Fruit fly (Drosophila melanogaster): Measurements from ENCODE around the gene RpS3.

RpS3 gene

dm6 chr3R:23334866-23335265, 23.7 kb upstream of the RpS3 start (continued):
- TF ChIP-seq CG4318 (GFP tag; optimal IDR thresholded peaks at IDR 0.05) (peak; percentile 16), Hr4 (GFP tag; optimal IDR thresholded peaks at IDR 0.05) (peak; percentile 77), CG1621 (tag; optimal IDR thresholded peaks at IDR 0.05) (peak; percentile 58), CG7368 (GFP tag; optimal IDR thresholded peaks at IDR 0.05) (peak; percentile 54), Met (GFP tag; optimal IDR thresholded peaks at IDR 0.05) (peak; percentile 70), acj6 (GFP tag; optimal IDR thresholded peaks at IDR 0.05) (peak; percentile 75), Eip75B (GFP tag; optimal IDR thresholded peaks at IDR 0.05) (peak; percentile 35), dac (GFP tag; optimal IDR thresholded peaks at IDR 0.05) (peak; percentile 18), CG6276 (GFP tag; optimal IDR thresholded peaks at IDR 0.05) (peak; percentile 25), CG6163 (GFP tag; IDR thresholded peaks at IDR 0.05) (peak; percentile 75), CG31627 (GFP tag; optimal IDR thresholded peaks at IDR 0.05) (peak; percentile 67), CG11762 (GFP tag; optimal IDR thresholded peaks at IDR 0.05; ENCODE audit: insufficient read depth) (peak; percentile 53), pdm3 (GFP tag; optimal IDR thresholded peaks at IDR 0.05) (peak; percentile 63), OdsH (GFP tag; optimal IDR thresholded peaks at IDR 0.05) (peak; percentile 78), Eip93F (GFP tag; optimal IDR thresholded peaks at IDR 0.05) (no peak), Gug (GFP tag; IDR thresholded peaks at IDR 0.05) (peak; percentile 54), svp (GFP tag) (peak; percentile 75), fd59A (GFP tag; optimal IDR thresholded peaks at IDR 0.05) (peak; percentile 69), CG8632 (GFP tag; optimal IDR thresholded peaks at IDR 0.05) (peak; percentile 66), fkh (GFP tag; optimal IDR thresholded peaks at IDR 0.05) (no peak), CG15336 (GFP tag; IDR thresholded peaks at IDR 0.05) (peak; percentile 46), CG3032 (tag; optimal IDR thresholded peaks at IDR 0.05) (peak; percentile 76), CG6808 (GFP tag; optimal IDR thresholded peaks at IDR 0.05) (peak; percentile 12), Sox102F (GFP tag; optimal IDR thresholded peaks at IDR 0.05) (peak; percentile 33), Eip78C (GFP tag) (peak; percentile 95), Blimp-1 (GFP tag; optimal IDR thresholded peaks at IDR 0.05) (no peak), net (GFP tag; optimal IDR thresholded peaks at IDR 0.05) (peak; percentile 35), Ets96B (tag; optimal IDR thresholded peaks at IDR 0.05) (peak; percentile 79), CG34406 (GFP tag; optimal IDR thresholded peaks at IDR 0.05) (peak; percentile 55), lz (GFP tag; optimal IDR thresholded peaks at IDR 0.05) (peak; percentile 44), CG16779 (tag; optimal IDR thresholded peaks at IDR 0.05) (no peak), CG6792 (GFP tag; optimal IDR thresholded peaks at IDR 0.05) (peak; percentile 69), achi (GFP tag; optimal IDR thresholded peaks at IDR 0.05) (peak; percentile 68), Hr38 (GFP tag; optimal IDR thresholded peaks at IDR 0.05) (no peak), CG6854 (GFP tag; optimal IDR thresholded peaks at IDR 0.05) (no peak), eg (GFP tag; IDR thresholded peaks at IDR 0.05) (peak; percentile 58)

- peak; percentile 45 for TF ChIP-seq pdm3 (GFP tag; optimal IDR thresholded peaks at IDR 0.05)
- TF ChIP-seq Eip75B (GFP tag; optimal IDR thresholded peaks at IDR 0.05) = peak; percentile 44
- TF ChIP-seq net (GFP tag; optimal IDR thresholded peaks at IDR 0.05) = peak; percentile 15
- TF ChIP-seq OdsH (GFP tag; optimal IDR thresholded peaks at IDR 0.05) = peak; percentile 67
- TF ChIP-seq Lpt (GFP tag; optimal IDR thresholded peaks at IDR 0.05) = no peak
- TF ChIP-seq CG15336 (GFP tag; IDR thresholded peaks at IDR 0.05) = peak; percentile 78
- TF ChIP-seq Ets21C (GFP tag; optimal IDR thresholded peaks at IDR 0.05) = no peak
- TF ChIP-seq fd59A (GFP tag; optimal IDR thresholded peaks at IDR 0.05) = peak; percentile 41
- peak; percentile 16 for TF ChIP-seq CG11902 (GFP tag; optimal IDR thresholded peaks at IDR 0.05)
- TF ChIP-seq Sox15 (GFP tag; optimal IDR thresholded peaks at IDR 0.05) = peak; percentile 29
- TF ChIP-seq vri (GFP tag; optimal IDR thresholded peaks at IDR 0.05) = peak; percentile 6
- TF ChIP-seq CG6163 (GFP tag; IDR thresholded peaks at IDR 0.05) = peak; percentile 20; the same call in 1 of the 3 replicates
- TF ChIP-seq Ets96B (tag; optimal IDR thresholded peaks at IDR 0.05) = peak; percentile 67
- peak; percentile 75 for TF ChIP-seq achi (GFP tag; optimal IDR thresholded peaks at IDR 0.05)
- TF ChIP-seq CG3919 (GFP tag; optimal IDR thresholded peaks at IDR 0.05) = peak; percentile 63
- TF ChIP-seq spab (GFP tag; optimal IDR thresholded peaks at IDR 0.05) = peak; percentile 53
- peak; percentile 3 to 22 for TF ChIP-seq salr (GFP tag; optimal IDR thresholded peaks at IDR 0.05)
- peak; percentile 68 for TF ChIP-seq CG6808 (GFP tag; optimal IDR thresholded peaks at IDR 0.05)
- TF ChIP-seq CG7368 (GFP tag; optimal IDR thresholded peaks at IDR 0.05) = peak; percentile 41
- TF ChIP-seq Eip78C (GFP tag) = peak; percentile 82
- peak; percentile 48 for TF ChIP-seq svp (GFP tag)
- TF ChIP-seq lz (GFP tag; optimal IDR thresholded peaks at IDR 0.05) = no peak
- TF ChIP-seq CG6276 (GFP tag; optimal IDR thresholded peaks at IDR 0.05) = peak; percentile 60
- peak; percentile 72 for TF ChIP-seq CG3032 (tag; optimal IDR thresholded peaks at IDR 0.05)
- TF ChIP-seq CG4318 (GFP tag; optimal IDR thresholded peaks at IDR 0.05) = peak; percentile 50
- TF ChIP-seq CG32006 (GFP tag; optimal IDR thresholded peaks at IDR 0.05) = peak; percentile 79
- no peak for TF ChIP-seq fd85E (GFP tag; optimal IDR thresholded peaks at IDR 0.05)
- peak; percentile 34 for TF ChIP-seq CG11294 (GFP tag; IDR thresholded peaks at IDR 0.05)
- no peak for TF ChIP-seq Hr38 (GFP tag; optimal IDR thresholded peaks at IDR 0.05)
- TF ChIP-seq esn (GFP tag; optimal IDR thresholded peaks at IDR 0.05) = peak; percentile 15
- TF ChIP-seq fkh (GFP tag; optimal IDR thresholded peaks at IDR 0.05) = peak; percentile 71
- TF ChIP-seq eg (GFP tag; IDR thresholded peaks at IDR 0.05) = peak; percentile 56
- TF ChIP-seq CG16779 (tag; optimal IDR thresholded peaks at IDR 0.05) = peak; percentile 43
- TF ChIP-seq CG34406 (GFP tag; optimal IDR thresholded peaks at IDR 0.05) = peak; percentile 58
Measured at dm6 chr3R:23335577-23335976, 23.0 kb upstream of the RpS3 start.
